Worm (Caenorhabditis elegans) whole organism, L2 larva: ENCODE data around the gene imph-1.

Experiments
- C34F6.9 ChIP-seq: fragments of 150-350 bp; optimal IDR thresholded peaks from 2 replicates; lab custom pipeline; 2014; ENCODE audit warnings: missing biosample characterization, missing genetic modification characterization
- F13H6.1 ChIP-seq: sonication (generic microtip); optimal IDR thresholded peaks from 2 replicates; lab custom pipeline; 2016; ENCODE audit warnings: missing genetic modification characterization, missing compliant biosample characterization
- R02D3.7 ChIP-seq: fragments of 150-350 bp; optimal IDR thresholded peaks from 2 replicates; lab custom pipeline; 2014; ENCODE audit warnings: missing biosample characterization, missing genetic modification characterization
- Y55F3AM.14 ChIP-seq: fragments of 200-800 bp; sonication (Bioruptor generic); optimal IDR thresholded peaks from 2 replicates; lab custom pipeline; 2018; ENCODE audit warnings: mild to moderate bottlenecking, missing genetic modification characterization, missing compliant biosample characterization
- ZK546.5 ChIP-seq: sonication (generic microtip); optimal IDR thresholded peaks from 2 replicates; lab custom pipeline; 2017; ENCODE audit warnings: missing biosample characterization, missing genetic modification characterization
- alr-1 ChIP-seq: fragments of 150-350 bp; optimal IDR thresholded peaks from 2 replicates; lab custom pipeline; 2014; ENCODE audit warnings: missing biosample characterization, missing genetic modification characterization
- aly-2 ChIP-seq: fragments of 150-350 bp; optimal IDR thresholded peaks from 2 replicates; lab custom pipeline; 2014; ENCODE audit warnings: missing biosample characterization, missing genetic modification characterization
- ama-1 ChIP-seq: fragments of 150-350 bp; optimal IDR thresholded peaks from 2 replicates; lab custom pipeline; 2018; ENCODE audit warnings: inconsistent platforms
- blmp-1 ChIP-seq: sonication (generic microtip); optimal IDR thresholded peaks from 2 replicates; lab custom pipeline; 2017; ENCODE audit warnings: missing genetic modification characterization, mild to moderate bottlenecking, missing compliant biosample characterization, antibody characterized with exemption, moderate library complexity; ENCODE audit not compliant: insufficient read depth
- ceh-16 ChIP-seq: fragments of 150-350 bp; optimal IDR thresholded peaks from 2 replicates; lab custom pipeline; 2014; ENCODE audit warnings: missing biosample characterization, missing genetic modification characterization
- ceh-82 ChIP-seq: fragments of 150-350 bp; optimal IDR thresholded peaks from 2 replicates; lab custom pipeline; 2014; ENCODE audit warnings: missing biosample characterization, missing genetic modification characterization
- crh-2 ChIP-seq: sonication (generic microtip); optimal IDR thresholded peaks from 2 replicates; lab custom pipeline; 2017; ENCODE audit warnings: missing biosample characterization, missing genetic modification characterization
- dmd-4 ChIP-seq: sonication (generic microtip); optimal IDR thresholded peaks from 2 replicates; lab custom pipeline; 2017; ENCODE audit warnings: missing biosample characterization, missing genetic modification characterization
- egl-27 ChIP-seq: sonication (generic microtip); optimal IDR thresholded peaks from 3 replicates; lab custom pipeline; 2017; ENCODE audit warnings: missing biosample characterization, missing genetic modification reagents, missing genetic modification characterization
- elt-1 ChIP-seq: fragments of 150-350 bp; optimal IDR thresholded peaks from 2 replicates; lab custom pipeline; 2014; ENCODE audit warnings: missing biosample characterization, missing genetic modification characterization
- elt-3 ChIP-seq: sonication (generic microtip); optimal IDR thresholded peaks from 2 replicates; lab custom pipeline; 2017; ENCODE audit warnings: missing biosample characterization, missing genetic modification characterization
- fos-1 ChIP-seq: fragments of 150-350 bp; optimal IDR thresholded peaks from 2 replicates; lab custom pipeline; 2014; ENCODE audit warnings: missing biosample characterization, missing genetic modification characterization
- gmeb-1 ChIP-seq: fragments of 150-350 bp; optimal IDR thresholded peaks from 2 replicates; lab custom pipeline; 2014; ENCODE audit warnings: missing biosample characterization, missing genetic modification characterization
- lin-11 ChIP-seq: fragments of 150-350 bp; sonication (generic microtip); optimal IDR thresholded peaks from 2 replicates; lab custom pipeline; 2014; ENCODE audit warnings: missing biosample characterization, missing genetic modification characterization, inconsistent platforms, mixed read lengths
- lin-13 ChIP-seq: fragments of 150-350 bp; optimal IDR thresholded peaks from 2 replicates; lab custom pipeline; 2014; ENCODE audit warnings: missing biosample characterization, missing genetic modification reagents, missing genetic modification characterization
- lin-39 ChIP-seq: fragments of 150-350 bp; optimal IDR thresholded peaks from 2 replicates; lab custom pipeline; 2014; ENCODE audit warnings: missing biosample characterization, missing genetic modification reagents, missing genetic modification characterization
- lsy-2 ChIP-seq, 2 experiments: fragments of 150-350 bp in 1 of 2; sonication (generic microtip) in 1 of 2; optimal IDR thresholded peaks; 2 replicates each; lab custom pipeline; 2014 to 2017; ENCODE audit warnings: missing biosample characterization in 2 of 2, missing genetic modification characterization in 2 of 2
- mab-5 ChIP-seq: fragments of 150-350 bp; optimal IDR thresholded peaks from 2 replicates; lab custom pipeline; 2014; ENCODE audit warnings: missing biosample characterization, missing genetic modification characterization
- mbf-1 ChIP-seq: sonication (generic microtip); optimal IDR thresholded peaks from 2 replicates; lab custom pipeline; 2017; ENCODE audit warnings: missing biosample characterization, missing genetic modification characterization
- mdl-1 ChIP-seq, 2 experiments: fragments of 150-350 bp in 1 of 2; sonication (generic microtip) in 1 of 2; optimal IDR thresholded peaks; 2 replicates each; lab custom pipeline; 2017; ENCODE audit warnings: missing biosample characterization in 2 of 2, missing genetic modification characterization in 2 of 2
- nhr-10 ChIP-seq: sonication (generic microtip); optimal IDR thresholded peaks from 2 replicates; lab custom pipeline; 2017; ENCODE audit warnings: missing biosample characterization, missing genetic modification characterization
- nhr-11 ChIP-seq: fragments of 150-350 bp; optimal IDR thresholded peaks from 2 replicates; lab custom pipeline; 2014; ENCODE audit warnings: missing biosample characterization, missing genetic modification characterization
- nhr-12 ChIP-seq: fragments of 150-350 bp; optimal IDR thresholded peaks from 2 replicates; lab custom pipeline; 2014; ENCODE audit warnings: missing biosample characterization, missing genetic modification characterization
- nhr-129 ChIP-seq: fragments of 150-350 bp; optimal IDR thresholded peaks from 2 replicates; lab custom pipeline; 2014; ENCODE audit warnings: missing biosample characterization, missing genetic modification characterization
- nhr-21 ChIP-seq: fragments of 150-350 bp; optimal IDR thresholded peaks from 2 replicates; lab custom pipeline; 2014; ENCODE audit warnings: missing biosample characterization, missing genetic modification characterization
- nhr-23 ChIP-seq: fragments of 150-350 bp; optimal IDR thresholded peaks from 2 replicates; lab custom pipeline; 2014; ENCODE audit warnings: missing biosample characterization, missing genetic modification reagents, missing genetic modification characterization
- nhr-237 ChIP-seq: fragments of 150-350 bp; optimal IDR thresholded peaks from 2 replicates; lab custom pipeline; 2014; ENCODE audit warnings: missing biosample characterization, missing genetic modification characterization
- nhr-25 ChIP-seq: fragments of 150-350 bp; sonication (generic microtip); optimal IDR thresholded peaks from 3 replicates; lab custom pipeline; 2014; ENCODE audit warnings: missing biosample characterization, missing genetic modification characterization
- nhr-6 ChIP-seq: fragments of 150-350 bp; optimal IDR thresholded peaks from 2 replicates; lab custom pipeline; 2014; ENCODE audit warnings: missing biosample characterization, missing genetic modification characterization
- nhr-77 ChIP-seq: fragments of 150-350 bp; optimal IDR thresholded peaks from 2 replicates; lab custom pipeline; 2014; ENCODE audit warnings: missing biosample characterization, missing genetic modification characterization
- peb-1 ChIP-seq: fragments of 150-350 bp; optimal IDR thresholded peaks from 2 replicates; lab custom pipeline; 2014; ENCODE audit warnings: missing biosample characterization, missing genetic modification characterization
- sem-4 ChIP-seq: fragments of 150-350 bp; optimal IDR thresholded peaks from 2 replicates; lab custom pipeline; 2014; ENCODE audit warnings: missing biosample characterization, missing genetic modification reagents, missing genetic modification characterization
- skn-1 ChIP-seq: sonication (generic microtip); optimal IDR thresholded peaks from 2 replicates; lab custom pipeline; 2017; ENCODE audit warnings: missing biosample characterization, missing genetic modification characterization
- sma-3 ChIP-seq: sonication (generic microtip); optimal IDR thresholded peaks from 2 replicates; lab custom pipeline; 2016; ENCODE audit warnings: missing genetic modification reagents, missing genetic modification characterization, missing compliant biosample characterization
- sma-9 ChIP-seq, 2 experiments: fragments of 150-350 bp in 1 of 2; sonication (generic microtip) in 1 of 2; optimal IDR thresholded peaks; 2 replicates each; lab custom pipeline; 2014 to 2016; ENCODE audit warnings: missing genetic modification characterization in 2 of 2, mild to moderate bottlenecking in 1 of 2, missing biosample characterization in 1 of 2, missing compliant biosample characterization in 1 of 2, missing genetic modification reagents in 1 of 2, moderate library complexity in 1 of 2
- snpc-4 ChIP-seq: fragments of 150-350 bp; optimal IDR thresholded peaks from 2 replicates; lab custom pipeline; 2014; ENCODE audit warnings: missing biosample characterization, missing genetic modification characterization
- unc-39 ChIP-seq: fragments of 150-350 bp; optimal IDR thresholded peaks from 2 replicates; lab custom pipeline; 2014; ENCODE audit warnings: missing biosample characterization, missing genetic modification characterization
- unc-55 ChIP-seq: fragments of 150-350 bp; sonication (generic microtip); optimal IDR thresholded peaks from 3 replicates; lab custom pipeline; 2014; ENCODE audit warnings: missing biosample characterization, missing genetic modification reagents, missing genetic modification characterization
- unc-62 ChIP-seq: fragments of 150-350 bp; optimal IDR thresholded peaks from 2 replicates; lab custom pipeline; 2014; ENCODE audit warnings: missing biosample characterization, missing genetic modification reagents, missing genetic modification characterization
- zag-1 ChIP-seq: fragments of 150-350 bp; optimal IDR thresholded peaks from 2 replicates; lab custom pipeline; 2014; ENCODE audit warnings: missing biosample characterization, missing genetic modification characterization
- ztf-1 ChIP-seq: fragments of 200-800 bp; sonication (Bioruptor generic); conservative IDR thresholded peaks from 2 replicates; pipeline ENCODE4 v1.3.6; 2022; ENCODE audit warnings: missing genetic modification characterization, missing compliant biosample characterization
- ztf-11 ChIP-seq: sonication (generic microtip); optimal IDR thresholded peaks from 2 replicates; lab custom pipeline; 2017; ENCODE audit warnings: missing biosample characterization, missing genetic modification characterization
- ztf-4 ChIP-seq: fragments of 150-350 bp; optimal IDR thresholded peaks from 2 replicates; lab custom pipeline; 2014; ENCODE audit warnings: missing biosample characterization, missing genetic modification characterization

Gene imph-1

ce11 chrIII:4561286-4561685 is 7.9 kb downstream of the imph-1 start:
- peak; percentile 22 for TF ChIP-seq sma-9 (GFP tag; optimal IDR thresholded peaks at IDR 0.05; lab: Kevin White, UChicago)
- TF ChIP-seq sma-9 (tag; optimal IDR thresholded peaks at IDR 0.05; lab: Kevin White, UChicago): no peak
- no peak for TF ChIP-seq C34F6.9 (tag; lab: Kevin White, UChicago)
- peak; percentile 18 for TF ChIP-seq fos-1

- TF ChIP-seq aly-2: no peak
- no peak for TF ChIP-seq ceh-82 (tag; lab: Kevin White, UChicago)
- no peak for TF ChIP-seq skn-1 (tag; lab: Kevin White, UChicago)
- TF ChIP-seq ZK546.5: no peak
- peak; percentile 27 for TF ChIP-seq sma-3 (GFP tag; lab: Kevin White, UChicago)
- no peak for TF ChIP-seq mbf-1 (tag; lab: Kevin White, UChicago)
- peak; percentile 15 for TF ChIP-seq Y55F3AM.14 (GFP tag; lab: Kevin White, UChicago)
- TF ChIP-seq lin-39: no peak
- TF ChIP-seq blmp-1: no peak
- TF ChIP-seq snpc-4 (tag; lab: Kevin White, UChicago): no peak
- TF ChIP-seq lsy-2 (tag; optimal IDR thresholded peaks at IDR 0.05; lab: Kevin White, UChicago): peak in 1 of 2 experiments; percentile 65
- TF ChIP-seq unc-62 (GFP tag; lab: Kevin White, UChicago): no peak
- peak; percentile 16 for TF ChIP-seq mab-5 (tag; lab: Kevin White, UChicago)
- no peak for TF ChIP-seq ztf-1 (GFP tag; lab: Robert Waterston, UW)
- peak; percentile 20 for TF ChIP-seq crh-2 (tag; lab: Kevin White, UChicago)
- no peak for TF ChIP-seq nhr-237 (tag; lab: Kevin White, UChicago)
- TF ChIP-seq gmeb-1: no peak
- no peak for TF ChIP-seq unc-39 (tag; lab: Kevin White, UChicago)
- TF ChIP-seq alr-1: no peak
- no peak for TF ChIP-seq dmd-4 (tag; lab: Kevin White, UChicago)
- TF ChIP-seq ceh-16 (tag; lab: Kevin White, UChicago): no peak
- no peak for TF ChIP-seq ama-1
- TF ChIP-seq nhr-6 (tag; lab: Kevin White, UChicago): no peak
- peak; percentile 28 for TF ChIP-seq nhr-21
- peak; percentile 16 for TF ChIP-seq lin-11 (tag; lab: Kevin White, UChicago)
- TF ChIP-seq elt-3 (tag; lab: Kevin White, UChicago): no peak
- TF ChIP-seq F13H6.1: peak; percentile 44
- TF ChIP-seq zag-1 (tag; lab: Kevin White, UChicago): no peak
- no peak for TF ChIP-seq nhr-77 (tag; lab: Kevin White, UChicago)
- TF ChIP-seq peb-1: no peak
- TF ChIP-seq ztf-11: no peak
- TF ChIP-seq nhr-12 (tag; lab: Kevin White, UChicago): no peak
- peak; percentile 14 for TF ChIP-seq nhr-25 (tag; lab: Kevin White, UChicago)
- TF ChIP-seq sem-4 (tag; lab: Kevin White, UChicago): peak; percentile 7
- TF ChIP-seq elt-1: no peak
- no peak for TF ChIP-seq mdl-1 (tag; optimal IDR thresholded peaks at IDR 0.05; lab: Kevin White, UChicago)
- no peak for TF ChIP-seq nhr-11
- peak; percentile 68 for TF ChIP-seq fos-1
- TF ChIP-seq R02D3.7 (tag; lab: Kevin White, UChicago): no peak
- peak; percentile 34 for TF ChIP-seq lin-13 (GFP tag; lab: Kevin White, UChicago)
- TF ChIP-seq nhr-129 (tag; lab: Kevin White, UChicago): peak; percentile 20
- peak; percentile 47 for TF ChIP-seq egl-27
- TF ChIP-seq ztf-4 (tag; lab: Kevin White, UChicago): no peak
- no peak for TF ChIP-seq nhr-10 (tag; lab: Kevin White, UChicago)
- TF ChIP-seq C34F6.9 (tag; lab: Kevin White, UChicago): peak; percentile 69
- TF ChIP-seq nhr-23 (tag; lab: Kevin White, UChicago): no peak
- peak; percentile 59 for TF ChIP-seq sma-9 (GFP tag; optimal IDR thresholded peaks at IDR 0.05; lab: Kevin White, UChicago)
- TF ChIP-seq sma-9 (tag; optimal IDR thresholded peaks at IDR 0.05; lab: Kevin White, UChicago): no peak
- peak; percentile 75 for TF ChIP-seq unc-55 (GFP tag; lab: Kevin White, UChicago)
- TF ChIP-seq, all 48 proteins: peak for 17
Measured at ce11 chrIII:4562070-4562788, 8.8 kb downstream of the imph-1 start, which contains the start of gene pan-1. TSS of gene pan-1 (plus strand) at chrIII:4562738.
